Worm (Caenorhabditis elegans) whole organism, L2 larva: ENCODE results near the gene srsx-19.

Experiments
- C34F6.9 ChIP-seq: fragments of 150-350 bp; optimal IDR thresholded peaks from 2 replicates; lab custom pipeline; 2014; ENCODE audit warnings: missing biosample characterization, missing genetic modification characterization
- F13H6.1 ChIP-seq: sonication (generic microtip); optimal IDR thresholded peaks from 2 replicates; lab custom pipeline; 2016; ENCODE audit warnings: missing genetic modification characterization, missing compliant biosample characterization
- Y55F3AM.14 ChIP-seq: fragments of 200-800 bp; sonication (Bioruptor generic); optimal IDR thresholded peaks from 2 replicates; lab custom pipeline; 2018; ENCODE audit warnings: mild to moderate bottlenecking, missing genetic modification characterization, missing compliant biosample characterization
- ZK546.5 ChIP-seq: sonication (generic microtip); optimal IDR thresholded peaks from 2 replicates; lab custom pipeline; 2017; ENCODE audit warnings: missing biosample characterization, missing genetic modification characterization
- ama-1 ChIP-seq: fragments of 150-350 bp; optimal IDR thresholded peaks from 2 replicates; lab custom pipeline; 2018; ENCODE audit warnings: inconsistent platforms
- blmp-1 ChIP-seq: sonication (generic microtip); optimal IDR thresholded peaks from 2 replicates; lab custom pipeline; 2017; ENCODE audit warnings: missing genetic modification characterization, mild to moderate bottlenecking, missing compliant biosample characterization, antibody characterized with exemption, moderate library complexity; ENCODE audit not compliant: insufficient read depth
- ceh-16 ChIP-seq: fragments of 150-350 bp; optimal IDR thresholded peaks from 2 replicates; lab custom pipeline; 2014; ENCODE audit warnings: missing biosample characterization, missing genetic modification characterization
- crh-2 ChIP-seq: sonication (generic microtip); optimal IDR thresholded peaks from 2 replicates; lab custom pipeline; 2017; ENCODE audit warnings: missing biosample characterization, missing genetic modification characterization
- dmd-4 ChIP-seq: sonication (generic microtip); optimal IDR thresholded peaks from 2 replicates; lab custom pipeline; 2017; ENCODE audit warnings: missing biosample characterization, missing genetic modification characterization
- egl-27 ChIP-seq: sonication (generic microtip); optimal IDR thresholded peaks from 3 replicates; lab custom pipeline; 2017; ENCODE audit warnings: missing biosample characterization, missing genetic modification reagents, missing genetic modification characterization
- elt-3 ChIP-seq: sonication (generic microtip); optimal IDR thresholded peaks from 2 replicates; lab custom pipeline; 2017; ENCODE audit warnings: missing biosample characterization, missing genetic modification characterization
- fos-1 ChIP-seq: fragments of 150-350 bp; optimal IDR thresholded peaks from 2 replicates; lab custom pipeline; 2014; ENCODE audit warnings: missing biosample characterization, missing genetic modification characterization
- gmeb-1 ChIP-seq: fragments of 150-350 bp; optimal IDR thresholded peaks from 2 replicates; lab custom pipeline; 2014; ENCODE audit warnings: missing biosample characterization, missing genetic modification characterization
- lin-11 ChIP-seq: fragments of 150-350 bp; sonication (generic microtip); optimal IDR thresholded peaks from 2 replicates; lab custom pipeline; 2014; ENCODE audit warnings: missing biosample characterization, missing genetic modification characterization, inconsistent platforms, mixed read lengths
- lin-13 ChIP-seq: fragments of 150-350 bp; optimal IDR thresholded peaks from 2 replicates; lab custom pipeline; 2014; ENCODE audit warnings: missing biosample characterization, missing genetic modification reagents, missing genetic modification characterization
- lin-39 ChIP-seq: fragments of 150-350 bp; optimal IDR thresholded peaks from 2 replicates; lab custom pipeline; 2014; ENCODE audit warnings: missing biosample characterization, missing genetic modification reagents, missing genetic modification characterization
- lsy-2 ChIP-seq, 2 experiments: fragments of 150-350 bp in 1 of 2; sonication (generic microtip) in 1 of 2; optimal IDR thresholded peaks; 2 replicates each; lab custom pipeline; 2014 to 2017; ENCODE audit warnings: missing biosample characterization in 2 of 2, missing genetic modification characterization in 2 of 2
- mab-5 ChIP-seq: fragments of 150-350 bp; optimal IDR thresholded peaks from 2 replicates; lab custom pipeline; 2014; ENCODE audit warnings: missing biosample characterization, missing genetic modification characterization
- mdl-1 ChIP-seq, 2 experiments: fragments of 150-350 bp in 1 of 2; sonication (generic microtip) in 1 of 2; optimal IDR thresholded peaks; 2 replicates each; lab custom pipeline; 2017; ENCODE audit warnings: missing biosample characterization in 2 of 2, missing genetic modification characterization in 2 of 2
- nhr-11 ChIP-seq: fragments of 150-350 bp; optimal IDR thresholded peaks from 2 replicates; lab custom pipeline; 2014; ENCODE audit warnings: missing biosample characterization, missing genetic modification characterization
- nhr-12 ChIP-seq: fragments of 150-350 bp; optimal IDR thresholded peaks from 2 replicates; lab custom pipeline; 2014; ENCODE audit warnings: missing biosample characterization, missing genetic modification characterization
- nhr-129 ChIP-seq: fragments of 150-350 bp; optimal IDR thresholded peaks from 2 replicates; lab custom pipeline; 2014; ENCODE audit warnings: missing biosample characterization, missing genetic modification characterization
- nhr-21 ChIP-seq: fragments of 150-350 bp; optimal IDR thresholded peaks from 2 replicates; lab custom pipeline; 2014; ENCODE audit warnings: missing biosample characterization, missing genetic modification characterization
- nhr-23 ChIP-seq: fragments of 150-350 bp; optimal IDR thresholded peaks from 2 replicates; lab custom pipeline; 2014; ENCODE audit warnings: missing biosample characterization, missing genetic modification reagents, missing genetic modification characterization
- nhr-237 ChIP-seq: fragments of 150-350 bp; optimal IDR thresholded peaks from 2 replicates; lab custom pipeline; 2014; ENCODE audit warnings: missing biosample characterization, missing genetic modification characterization
- nhr-25 ChIP-seq: fragments of 150-350 bp; sonication (generic microtip); optimal IDR thresholded peaks from 3 replicates; lab custom pipeline; 2014; ENCODE audit warnings: missing biosample characterization, missing genetic modification characterization
- nhr-6 ChIP-seq: fragments of 150-350 bp; optimal IDR thresholded peaks from 2 replicates; lab custom pipeline; 2014; ENCODE audit warnings: missing biosample characterization, missing genetic modification characterization
- nhr-77 ChIP-seq: fragments of 150-350 bp; optimal IDR thresholded peaks from 2 replicates; lab custom pipeline; 2014; ENCODE audit warnings: missing biosample characterization, missing genetic modification characterization
- sem-4 ChIP-seq: fragments of 150-350 bp; optimal IDR thresholded peaks from 2 replicates; lab custom pipeline; 2014; ENCODE audit warnings: missing biosample characterization, missing genetic modification reagents, missing genetic modification characterization
- skn-1 ChIP-seq: sonication (generic microtip); optimal IDR thresholded peaks from 2 replicates; lab custom pipeline; 2017; ENCODE audit warnings: missing biosample characterization, missing genetic modification characterization
- sma-3 ChIP-seq: sonication (generic microtip); optimal IDR thresholded peaks from 2 replicates; lab custom pipeline; 2016; ENCODE audit warnings: missing genetic modification reagents, missing genetic modification characterization, missing compliant biosample characterization
- sma-9 ChIP-seq, 2 experiments: fragments of 150-350 bp in 1 of 2; sonication (generic microtip) in 1 of 2; optimal IDR thresholded peaks; 2 replicates each; lab custom pipeline; 2014 to 2016; ENCODE audit warnings: missing genetic modification characterization in 2 of 2, mild to moderate bottlenecking in 1 of 2, missing biosample characterization in 1 of 2, missing compliant biosample characterization in 1 of 2, missing genetic modification reagents in 1 of 2, moderate library complexity in 1 of 2
- snpc-4 ChIP-seq: fragments of 150-350 bp; optimal IDR thresholded peaks from 2 replicates; lab custom pipeline; 2014; ENCODE audit warnings: missing biosample characterization, missing genetic modification characterization
- unc-55 ChIP-seq: fragments of 150-350 bp; sonication (generic microtip); optimal IDR thresholded peaks from 3 replicates; lab custom pipeline; 2014; ENCODE audit warnings: missing biosample characterization, missing genetic modification reagents, missing genetic modification characterization
- unc-62 ChIP-seq: fragments of 150-350 bp; optimal IDR thresholded peaks from 2 replicates; lab custom pipeline; 2014; ENCODE audit warnings: missing biosample characterization, missing genetic modification reagents, missing genetic modification characterization
- ztf-1 ChIP-seq: fragments of 200-800 bp; sonication (Bioruptor generic); conservative IDR thresholded peaks from 2 replicates; pipeline ENCODE4 v1.3.6; 2022; ENCODE audit warnings: missing genetic modification characterization, missing compliant biosample characterization
- ztf-4 ChIP-seq: fragments of 150-350 bp; optimal IDR thresholded peaks from 2 replicates; lab custom pipeline; 2014; ENCODE audit warnings: missing biosample characterization, missing genetic modification characterization

srsx-19 gene

ce11 chrV:13908120-13908915, 20.9 kb downstream of the srsx-19 start:
- TF ChIP-seq ztf-4 (tag; lab: Kevin White, UChicago) (peak; percentile 66), Y55F3AM.14 (GFP tag; lab: Kevin White, UChicago) (peak; percentile 29), nhr-23 (tag; lab: Kevin White, UChicago) (no peak), lsy-2 (tag; optimal IDR thresholded peaks at IDR 0.05; lab: Kevin White, UChicago) (peak in 1 of 2 experiments; percentile 38), nhr-12 (tag; lab: Kevin White, UChicago) (no peak), lin-13 (no peak), unc-55 (no peak), nhr-77 (tag; lab: Kevin White, UChicago) (no peak), nhr-11 (tag; lab: Kevin White, UChicago) (no peak), lin-11 (tag; lab: Kevin White, UChicago) (no peak), ama-1 (lab: Kevin White, UChicago) (peak; percentile 92), ceh-16 (tag; lab: Kevin White, UChicago) (no peak), sma-9 (GFP tag; optimal IDR thresholded peaks at IDR 0.05; lab: Kevin White, UChicago) (peak; percentile 8), sma-9 (tag; optimal IDR thresholded peaks at IDR 0.05; lab: Kevin White, UChicago) (no peak), elt-3 (no peak), lin-39 (tag; lab: Kevin White, UChicago) (no peak), ZK546.5 (no peak)

ce11 chrV:13908916-13909176, 21.4 kb downstream of the srsx-19 start, which contains the start of gene C06B3.6:
Gene C06B3.6 (minus strand): TSS chrV:13908967.
- no peak for TF ChIP-seq ztf-4 (tag; lab: Kevin White, UChicago)

- no peak for TF ChIP-seq ZK546.5
- TF ChIP-seq crh-2 (tag; lab: Kevin White, UChicago): peak; percentile 95
- no peak for TF ChIP-seq ztf-1
- peak; percentile 99 for TF ChIP-seq nhr-129 (tag; lab: Kevin White, UChicago)
- TF ChIP-seq snpc-4 (tag; lab: Kevin White, UChicago): peak; percentile 46
- peak; percentile 47 for TF ChIP-seq lin-13
- TF ChIP-seq ceh-16 (tag; lab: Kevin White, UChicago): no peak
- TF ChIP-seq fos-1: peak; percentile 77
- no peak for TF ChIP-seq nhr-237 (tag; lab: Kevin White, UChicago)
- TF ChIP-seq mab-5: peak; percentile 24
- TF ChIP-seq gmeb-1: peak; percentile 61
- TF ChIP-seq nhr-25 (tag; lab: Kevin White, UChicago): peak; percentile 93
- no peak for TF ChIP-seq Y55F3AM.14 (GFP tag; lab: Kevin White, UChicago)
- peak; percentile 85 for TF ChIP-seq sem-4 (tag; lab: Kevin White, UChicago)
- peak; percentile 75 for TF ChIP-seq ztf-4 (tag; lab: Kevin White, UChicago)
- peak; percentile 21 for TF ChIP-seq skn-1 (tag; lab: Kevin White, UChicago)
- TF ChIP-seq C34F6.9 (tag; lab: Kevin White, UChicago): peak; percentile 91
- TF ChIP-seq nhr-23 (tag; lab: Kevin White, UChicago): no peak
- peak; percentile 88 for TF ChIP-seq sma-3 (GFP tag; lab: Kevin White, UChicago)
- TF ChIP-seq sma-9 (GFP tag; optimal IDR thresholded peaks at IDR 0.05; lab: Kevin White, UChicago): peak; percentile 96
- TF ChIP-seq sma-9 (tag; optimal IDR thresholded peaks at IDR 0.05; lab: Kevin White, UChicago): no peak
- TF ChIP-seq F13H6.1 (tag; lab: Kevin White, UChicago): peak; percentile 65
- TF ChIP-seq egl-27 (tag; lab: Kevin White, UChicago): peak; percentile 45
- peak in 1 of 2 experiments; percentile 74 for TF ChIP-seq mdl-1 (tag; optimal IDR thresholded peaks at IDR 0.05; lab: Kevin White, UChicago)
- TF ChIP-seq unc-62 (GFP tag; lab: Kevin White, UChicago): no peak
- TF ChIP-seq unc-55: peak; percentile 73
- TF ChIP-seq lsy-2 (tag; optimal IDR thresholded peaks at IDR 0.05; lab: Kevin White, UChicago): peak; percentile 15 to 89
- TF ChIP-seq ama-1 (lab: Kevin White, UChicago): peak; percentile 75
- TF ChIP-seq blmp-1 (tag; lab: Kevin White, UChicago): peak; percentile 55
- TF ChIP-seq nhr-21: peak; percentile 93
- TF ChIP-seq, all 48 proteins: peak for 22
These were observed 21.9 kb downstream of the srsx-19 start, which contains the start of gene C06B3.7 for ce11 chrV:13909400-13909799. Gene C06B3.7 (plus strand): TSS chrV:13909686.

- TF ChIP-seq mdl-1 (tag; optimal IDR thresholded peaks at IDR 0.05; lab: Kevin White, UChicago) (no peak), lin-39 (tag; lab: Kevin White, UChicago) (no peak), crh-2 (tag; lab: Kevin White, UChicago) (no peak), egl-27 (tag; lab: Kevin White, UChicago) (no peak), nhr-6 (tag; lab: Kevin White, UChicago) (no peak), nhr-23 (tag; lab: Kevin White, UChicago) (no peak), lin-11 (tag; lab: Kevin White, UChicago) (no peak), sem-4 (tag; lab: Kevin White, UChicago) (no peak), ceh-16 (tag; lab: Kevin White, UChicago) (no peak), dmd-4 (tag; lab: Kevin White, UChicago) (no peak)
These were observed 27.9 kb downstream of the srsx-19 start, which contains the start of gene gcy-32 for ce11 chrV:13915390-13915789. Gene gcy-32 (minus strand): TSS chrV:13915490.
